Fruit fly (Drosophila melanogaster): ENCODE results near the gene CG12106.

- TF ChIP-seq kay (GFP tag; ENCODE audit: borderline replicate concordance) = no peak
- no peak for TF ChIP-seq CG7045 (GFP tag; optimal IDR thresholded peaks at IDR 0.05)
- TF ChIP-seq CG1620 (GFP tag; optimal IDR thresholded peaks at IDR 0.05) = no peak
- TF ChIP-seq Mnt (GFP tag; optimal IDR thresholded peaks at IDR 0.05) = no peak
These were observed 44.6 kb upstream of the CG12106 start, which contains the start of the genes fh and Bap111 for dm6 chrX:9148989-9149522.

All from whole organism, adult.